Worm (Caenorhabditis elegans): ENCODE measurements around the gene pxmp-4.

pxmp-4 gene

DNA sequence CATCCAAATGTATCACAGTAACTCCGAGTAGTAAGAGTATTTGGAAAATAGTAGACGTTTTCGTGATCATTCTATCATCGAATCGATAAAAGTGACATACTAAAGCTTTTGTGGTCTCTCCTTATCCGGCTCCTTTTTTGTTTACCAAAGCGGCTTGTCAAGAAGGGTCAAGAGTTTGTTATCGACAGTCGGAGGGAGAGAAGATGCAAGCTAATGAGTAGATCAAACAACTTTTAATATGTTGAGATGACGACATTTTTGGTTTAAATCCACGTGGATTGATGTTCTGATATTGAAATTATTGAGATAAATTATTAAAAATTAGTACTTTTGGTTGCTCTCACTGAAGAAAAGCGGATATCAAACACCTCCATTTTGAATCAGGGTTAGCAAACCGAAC lies 45.6 kb downstream of the pxmp-4 start, which contains the start of gene T21D12.7:
T21D12.7 (minus strand) TSS at position 101 of the 400 bp plus-strand sequence.
- TF ChIP-seq flt-1 (GFP tag; IDR thresholded peaks at IDR 0.05) (no peak), cog-1 (tag; optimal IDR thresholded peaks at IDR 0.05) (no peak), ztf-23 (GFP tag; IDR thresholded peaks at IDR 0.05) (no peak), tab-1 (GFP tag; IDR thresholded peaks at IDR 0.05) (no peak), med-1 (GFP tag; optimal IDR thresholded peaks at IDR 0.05; ENCODE audit: insufficient read depth) (no peak)

- TF ChIP-seq T22C8.4 (GFP tag; IDR thresholded peaks at IDR 0.05) (no peak), ztf-23 (GFP tag; IDR thresholded peaks at IDR 0.05) (no peak), ztf-29 (GFP tag; IDR thresholded peaks at IDR 0.05) (no peak), med-1 (GFP tag; optimal IDR thresholded peaks at IDR 0.05; ENCODE audit: insufficient read depth) (no peak), cog-1 (tag; optimal IDR thresholded peaks at IDR 0.05) (no peak), klf-2 (GFP tag; conservative IDR thresholded peaks at IDR 0.05) (no peak), ref-1 (GFP tag; conservative IDR thresholded peaks at IDR 0.05) (no peak), flt-1 (GFP tag; IDR thresholded peaks at IDR 0.05) (no peak), tab-1 (GFP tag; IDR thresholded peaks at IDR 0.05) (no peak)
These were observed 46.6 kb downstream of the pxmp-4 start for ce11 chrIV:290387-290786.

DNA sequence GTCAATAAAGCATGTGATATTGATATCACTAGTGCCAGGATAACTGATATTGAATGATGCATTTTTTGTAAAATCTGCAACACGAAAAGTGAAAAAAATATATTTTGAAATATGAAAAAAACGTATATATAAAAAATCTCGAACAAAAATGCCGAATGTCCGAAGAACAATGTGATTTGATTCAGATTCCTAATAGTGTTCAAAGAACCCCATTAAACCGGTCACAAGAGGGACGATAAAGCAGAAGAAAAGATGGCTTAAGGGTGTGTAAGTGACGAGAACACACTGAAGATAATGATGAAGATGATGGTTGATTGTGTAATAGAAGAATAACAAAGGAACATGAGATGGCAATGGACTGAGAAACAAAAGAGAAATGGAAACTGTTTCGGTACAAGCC lies 49.0 kb downstream of the pxmp-4 start, which contains the start of gene T21D12.14:
T21D12.14 (minus strand) TSS at position 101 of the 400 bp plus-strand sequence.
- TF ChIP-seq ref-1 (GFP tag; conservative IDR thresholded peaks at IDR 0.05): no peak
- TF ChIP-seq ztf-29 (GFP tag; IDR thresholded peaks at IDR 0.05): no peak
- no peak for TF ChIP-seq ztf-23 (GFP tag; IDR thresholded peaks at IDR 0.05)
- no peak for TF ChIP-seq klf-2 (GFP tag; conservative IDR thresholded peaks at IDR 0.05)
- TF ChIP-seq cog-1 (tag; optimal IDR thresholded peaks at IDR 0.05): no peak
- TF ChIP-seq flt-1 (GFP tag; IDR thresholded peaks at IDR 0.05): no peak
- TF ChIP-seq med-1 (GFP tag; optimal IDR thresholded peaks at IDR 0.05; ENCODE audit: insufficient read depth): no peak
- no peak for TF ChIP-seq T22C8.4 (GFP tag; IDR thresholded peaks at IDR 0.05)
- TF ChIP-seq tab-1 (GFP tag; IDR thresholded peaks at IDR 0.05): no peak

Data from whole organism, midembryonic.